Worm (Caenorhabditis elegans): Measurements from ENCODE around the gene sri-19.

The sri-19 gene

ce11 chrIV:10975968-10976367, 17.8 kb downstream of the sri-19 start:
- TF ChIP-seq efl-1 (optimal IDR thresholded peaks at IDR 0.05) (peak; percentile 34 to 35), efl-1 (GFP tag; optimal IDR thresholded peaks at IDR 0.05 in 1 of 2) (peak in 1 of 2 experiments; percentile 89), isw-1 (GFP tag; IDR thresholded peaks at IDR 0.05) (no peak), F16B12.6 (tag; optimal IDR thresholded peaks at IDR 0.05) (no peak), nhr-19 (GFP tag; conservative IDR thresholded peaks at IDR 0.05) (peak; percentile 52), mdl-1 (tag; optimal IDR thresholded peaks at IDR 0.05) (peak in 1 of 2 experiments; percentile 69), blmp-1 (tag; optimal IDR thresholded peaks at IDR 0.05) (peak; percentile 69), mep-1 (tag; optimal IDR thresholded peaks at IDR 0.05) (peak; percentile 48), pax-3 (tag; optimal IDR thresholded peaks at IDR 0.05) (no peak), Y116A8C.19 (tag; optimal IDR thresholded peaks at IDR 0.05; ENCODE audit: borderline replicate concordance) (no peak), nhr-71 (tag; optimal IDR thresholded peaks at IDR 0.05) (peak; percentile 70), snu-23 (GFP tag; optimal IDR thresholded peaks at IDR 0.05) (peak; percentile 77), lin-14 (GFP tag; optimal IDR thresholded peaks at IDR 0.05) (peak; percentile 82), lsy-2 (tag; optimal IDR thresholded peaks at IDR 0.05) (peak; percentile 37 to 39), nhr-20 (tag; optimal IDR thresholded peaks at IDR 0.05) (peak; percentile 77), swsn-7 (tag; optimal IDR thresholded peaks at IDR 0.05) (peak; percentile 8), nhr-47 (tag; optimal IDR thresholded peaks at IDR 0.05) (peak; percentile 48), lin-35 (GFP tag; optimal IDR thresholded peaks at IDR 0.05) (peak; percentile 14 to 65), vab-15 (tag; optimal IDR thresholded peaks at IDR 0.05) (no peak), hlh-17 (GFP tag; optimal IDR thresholded peaks at IDR 0.05; ENCODE audit: borderline replicate concordance) (no peak), rnt-1 (tag; optimal IDR thresholded peaks at IDR 0.05) (peak; percentile 47), ceh-90 (tag; optimal IDR thresholded peaks at IDR 0.05) (no peak), skn-1 (tag; optimal IDR thresholded peaks at IDR 0.05) (peak; percentile 1), nhr-85 (tag) (peak; percentile 97), unc-130 (tag; optimal IDR thresholded peaks at IDR 0.05) (no peak), tbx-2 (tag; optimal IDR thresholded peaks at IDR 0.05) (peak; percentile 40), fkh-10 (GFP tag; optimal IDR thresholded peaks at IDR 0.05) (no peak), ztf-4 (tag; optimal IDR thresholded peaks at IDR 0.05) (no peak), ceh-63 (GFP tag; optimal IDR thresholded peaks at IDR 0.05) (no peak), grh-1 (GFP tag; IDR thresholded peaks at IDR 0.05) (peak; percentile 73), xbp-1 (tag; optimal IDR thresholded peaks at IDR 0.05) (peak; percentile 14), unc-30 (tag; optimal IDR thresholded peaks at IDR 0.05) (no peak), tlp-1 (tag; optimal IDR thresholded peaks at IDR 0.05) (no peak), elt-3 (tag; optimal IDR thresholded peaks at IDR 0.05) (peak in 3 of 6 experiments; percentile 12 to 77 (median 18)), lin-13 (GFP tag; optimal IDR thresholded peaks at IDR 0.05) (peak; percentile 36), fos-1 (tag; optimal IDR thresholded peaks at IDR 0.05) (no peak), dpl-1 (GFP tag; optimal IDR thresholded peaks at IDR 0.05) (peak in 2 of 3 experiments; percentile 6), C16A3.4 (tag; optimal IDR thresholded peaks at IDR 0.05) (peak; percentile 38), lir-3 (tag; optimal IDR thresholded peaks at IDR 0.05; ENCODE audit: poor library complexity) (no peak), nhr-90 (tag; optimal IDR thresholded peaks at IDR 0.05; ENCODE audit: poor library complexity) (peak; percentile 70), zip-4 (GFP tag; optimal IDR thresholded peaks at IDR 0.05) (no peak), unc-98 (GFP tag; IDR thresholded peaks at IDR 0.05) (no peak), C34B4.2 (tag; optimal IDR thresholded peaks at IDR 0.05) (no peak), egl-27 (tag; optimal IDR thresholded peaks at IDR 0.05) (no peak), ceh-88 (GFP tag; IDR thresholded peaks at IDR 0.05) (no peak), egl-13 (tag; optimal IDR thresholded peaks at IDR 0.05) (no peak)

All from whole organism, L1 larva.